Worm (Caenorhabditis elegans): ENCODE data around the gene R144.11.

ce11 chrIII:4986790-4987259 is 21.8 kb downstream of the R144.11 start, which contains the start of the genes C27F2.10 and wdr-60:
- TF ChIP-seq hmg-4 (GFP tag; optimal IDR thresholded peaks at IDR 0.05) = no peak
- TF ChIP-seq ama-1 (optimal IDR thresholded peaks at IDR 0.05) = no peak
- no peak for TF ChIP-seq tbx-11 (GFP tag; IDR thresholded peaks at IDR 0.05)
- no peak for TF ChIP-seq F13C5.2 (tag; optimal IDR thresholded peaks at IDR 0.05)
- no peak for TF ChIP-seq hmbx-1 (tag; optimal IDR thresholded peaks at IDR 0.05)
- no peak for TF ChIP-seq flt-1 (GFP tag; IDR thresholded peaks at IDR 0.05)
- no peak for TF ChIP-seq aly-1 (tag; optimal IDR thresholded peaks at IDR 0.05)
- TF ChIP-seq ets-7 (tag; optimal IDR thresholded peaks at IDR 0.05) = no peak
- no peak for TF ChIP-seq scrt-1 (GFP tag; IDR thresholded peaks at IDR 0.05)

All from whole organism, early embryonic.